Fruit fly (Drosophila melanogaster): ENCODE data around the gene nmo.

DNA sequence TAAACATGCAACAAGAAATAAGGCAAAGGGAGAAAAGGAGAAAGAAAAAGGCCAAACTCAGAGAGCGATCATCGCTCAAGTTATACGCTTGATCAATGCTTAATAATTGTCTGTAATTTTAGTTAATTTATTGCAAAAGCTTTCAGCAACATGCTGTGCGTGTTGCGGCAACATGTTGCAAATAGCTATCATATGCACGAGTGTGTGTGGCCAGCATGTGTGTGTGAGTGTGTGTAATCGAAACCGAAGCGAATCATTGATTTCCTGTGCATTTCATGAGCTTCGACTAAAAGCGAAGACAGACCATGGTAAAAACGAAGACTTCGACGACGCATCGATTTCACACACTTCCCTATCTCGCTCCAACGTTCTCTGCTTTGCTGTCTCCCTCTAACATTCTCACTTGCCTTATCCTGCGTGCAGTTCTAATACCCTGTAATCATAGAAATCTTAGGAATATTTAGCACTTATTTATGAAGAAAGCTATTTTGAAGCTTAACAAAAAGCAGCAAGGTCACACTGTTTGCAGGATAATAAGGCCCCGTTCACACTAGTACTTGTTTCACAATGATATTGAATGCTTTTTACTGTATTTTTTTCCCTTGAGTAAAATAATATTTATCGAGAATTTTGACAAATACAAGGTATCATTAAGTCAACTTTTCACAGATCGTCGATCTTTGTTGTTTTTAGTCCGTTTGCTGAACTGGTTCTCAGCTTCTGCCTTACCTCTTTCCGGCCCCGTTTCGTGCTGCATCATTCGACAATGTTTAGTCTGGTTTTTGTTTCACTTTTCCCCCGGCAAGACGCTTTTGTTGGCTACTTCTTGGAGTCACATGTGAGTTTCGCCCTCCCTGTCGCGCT lies 34.4 kb downstream of the nmo start:
- TF ChIP-seq Myc (optimal IDR thresholded peaks at IDR 0.05), result no peak
- no peak for TF ChIP-seq Sin3A (optimal IDR thresholded peaks at IDR 0.05)
- TF ChIP-seq psq (optimal IDR thresholded peaks at IDR 0.05), result no peak
